Fruit fly (Drosophila melanogaster) whole organism, embryonic: ENCODE results near the gene Fit2.

Experiments used
- CG1024 ChIP-seq: fragments of 200-800 bp; sonication (Bioruptor generic); IDR thresholded peaks from 2 replicates; pipeline ENCODE4 v1.3.6; 2022; ENCODE audit warnings: missing biosample characterization, missing genetic modification characterization
- CG10959 ChIP-seq: fragments of 200-800 bp; sonication (Bioruptor generic); IDR thresholded peaks from 2 replicates; pipeline ENCODE4 v1.3.6; 2022; ENCODE audit warnings: missing biosample characterization, missing genetic modification characterization
- CG11247 ChIP-seq: fragments of 200-800 bp; sonication (Bioruptor generic); IDR thresholded peaks from 2 replicates; pipeline ENCODE4 v1.3.6; 2022; ENCODE audit warnings: missing biosample characterization, missing genetic modification characterization
- CG12155 ChIP-seq: fragments of 200-800 bp; sonication (Bioruptor generic); optimal IDR thresholded peaks from 3 replicates; lab custom pipeline; 2016; ENCODE audit warnings: missing biosample characterization, missing genetic modification characterization
- CG14710 ChIP-seq: fragments of 200-800 bp; sonication (Bioruptor generic); optimal IDR thresholded peaks from 3 replicates; lab custom pipeline; 2019; ENCODE audit warnings: missing biosample characterization, mild to moderate bottlenecking, missing genetic modification characterization, moderate library complexity
- CG15011 ChIP-seq: fragments of 200-800 bp; sonication (Bioruptor generic); optimal IDR thresholded peaks from 3 replicates; lab custom pipeline; 2018; ENCODE audit warnings: missing biosample characterization, mild to moderate bottlenecking, missing genetic modification characterization
- CG15514 ChIP-seq: fragments of 200-800 bp; sonication (Bioruptor generic); optimal IDR thresholded peaks from 3 replicates; lab custom pipeline; 2017; ENCODE audit warnings: missing biosample characterization, missing genetic modification characterization, mild to moderate bottlenecking, moderate library complexity, missing genetic modification reagents
- CG18599 ChIP-seq: fragments of 200-800 bp; sonication (Bioruptor generic); optimal IDR thresholded peaks from 3 replicates; lab custom pipeline; 2017; ENCODE audit warnings: missing biosample characterization, missing genetic modification characterization, mild to moderate bottlenecking, moderate library complexity, missing genetic modification reagents
- CG18619 ChIP-seq: fragments of 200-800 bp; sonication (Bioruptor generic); optimal IDR thresholded peaks from 3 replicates; lab custom pipeline; 2017; ENCODE audit warnings: missing biosample characterization, mild to moderate bottlenecking, missing genetic modification characterization
- CG3281 ChIP-seq: fragments of 200-800 bp; sonication (Bioruptor generic); optimal IDR thresholded peaks from 3 replicates; lab custom pipeline; 2017; ENCODE audit warnings: missing biosample characterization, mild to moderate bottlenecking, missing genetic modification characterization
- CG3407 ChIP-seq: fragments of 200-800 bp; sonication (Bioruptor generic); optimal IDR thresholded peaks from 2 replicates; lab custom pipeline; 2018; ENCODE audit warnings: missing biosample characterization, mild to moderate bottlenecking, missing genetic modification characterization
- CG3726 ChIP-seq: fragments of 200-800 bp; sonication (Bioruptor generic); IDR thresholded peaks from 3 replicates; pipeline ENCODE4, ENCODE4 v1.3.6; 2022; ENCODE audit warnings: missing biosample characterization, missing genetic modification characterization
- CG6854 ChIP-seq: fragments of 200-800 bp; sonication (Bioruptor generic); optimal IDR thresholded peaks from 3 replicates; lab custom pipeline; 2017; ENCODE audit warnings: missing biosample characterization, mild to moderate bottlenecking, missing genetic modification characterization
- CG7556 ChIP-seq: fragments of 200-800 bp; sonication (Bioruptor generic); optimal IDR thresholded peaks from 2 replicates; lab custom pipeline; 2017; ENCODE audit warnings: missing biosample characterization, mild to moderate bottlenecking, missing genetic modification characterization
- Gug ChIP-seq: fragments of 200-800 bp; sonication (Bioruptor generic); IDR thresholded peaks from 4 replicates; pipeline ENCODE4 v1.3.6; 2022; ENCODE audit warnings: missing biosample characterization, missing genetic modification characterization
- Hand ChIP-seq: fragments of 200-800 bp; sonication (Bioruptor generic); optimal IDR thresholded peaks from 2 replicates; lab custom pipeline; 2017; ENCODE audit warnings: mild to moderate bottlenecking, missing biosample characterization, missing genetic modification reagents, missing genetic modification characterization
- HmgD ChIP-seq: fragments of 200-800 bp; sonication (Bioruptor generic); optimal IDR thresholded peaks from 3 replicates; lab custom pipeline; 2016; ENCODE audit warnings: missing biosample characterization, missing genetic modification characterization
- Jarid2 ChIP-seq: fragments of 200-800 bp; sonication (Bioruptor generic); optimal IDR thresholded peaks from 3 replicates; lab custom pipeline; 2017; ENCODE audit warnings: mild to moderate bottlenecking, missing biosample characterization, missing genetic modification reagents, missing genetic modification characterization
- Lim3 ChIP-seq: fragments of 200-800 bp; sonication (Bioruptor generic); IDR thresholded peaks from 2 replicates; pipeline ENCODE4 v1.3.6; 2022; ENCODE audit warnings: missing biosample characterization, missing genetic modification characterization
- MTF-1 ChIP-seq: fragments of 200-800 bp; sonication (Bioruptor generic); optimal IDR thresholded peaks from 2 replicates; lab custom pipeline; 2018; ENCODE audit warnings: missing biosample characterization, mild to moderate bottlenecking, missing genetic modification characterization, borderline replicate concordance
- Meics ChIP-seq: fragments of 200-800 bp; sonication (Bioruptor generic); optimal IDR thresholded peaks from 2 replicates; lab custom pipeline; 2017; ENCODE audit warnings: missing biosample characterization, mild to moderate bottlenecking, missing genetic modification characterization
- NC2β ChIP-seq: fragments of 200-800 bp; sonication (Bioruptor generic); optimal IDR thresholded peaks from 2 replicates; lab custom pipeline; 2016; ENCODE audit warnings: missing biosample characterization, missing genetic modification characterization
- Neu2 ChIP-seq: fragments of 200-800 bp; sonication (Bioruptor generic); optimal IDR thresholded peaks from 3 replicates; lab custom pipeline; 2016; ENCODE audit warnings: missing biosample characterization, missing genetic modification characterization, borderline replicate concordance
- NfI ChIP-seq: fragments of 200-800 bp; sonication (Bioruptor generic); optimal IDR thresholded peaks from 3 replicates; lab custom pipeline; 2018; ENCODE audit warnings: missing biosample characterization, mild to moderate bottlenecking, missing genetic modification characterization, moderate library complexity
- Rx ChIP-seq: fragments of 200-800 bp; sonication (Bioruptor generic); IDR thresholded peaks from 2 replicates; pipeline ENCODE4 v1.3.6; 2022; ENCODE audit warnings: missing biosample characterization, missing genetic modification characterization
- Vsx1 ChIP-seq: fragments of 200-800 bp; sonication (Bioruptor generic); optimal IDR thresholded peaks from 2 replicates; lab custom pipeline; 2017; ENCODE audit warnings: missing biosample characterization, mild to moderate bottlenecking, missing genetic modification characterization, missing genetic modification reagents
- ab ChIP-seq: fragments of 200-800 bp; sonication (Bioruptor generic); optimal IDR thresholded peaks from 2 replicates; lab custom pipeline; 2016; ENCODE audit warnings: missing biosample characterization, missing genetic modification characterization
- aop ChIP-seq: fragments of 200-800 bp; sonication (Bioruptor generic); IDR thresholded peaks from 2 replicates; pipeline ENCODE4 v1.3.6; 2022; ENCODE audit warnings: missing biosample characterization, missing genetic modification characterization
- ase ChIP-seq: fragments of 200-800 bp; sonication (Bioruptor generic); IDR thresholded peaks from 3 replicates; pipeline ENCODE4 v1.3.6; 2022; ENCODE audit warnings: missing biosample characterization, missing genetic modification characterization
- bbx ChIP-seq: fragments of 200-800 bp; sonication (Bioruptor generic); IDR thresholded peaks from 2 replicates; pipeline ENCODE4 v1.3.6; 2022; ENCODE audit warnings: missing biosample characterization, missing genetic modification characterization; ENCODE audit not compliant: partially characterized antibody
- cato ChIP-seq: fragments of 200-800 bp; sonication (Bioruptor generic); optimal IDR thresholded peaks from 2 replicates; lab custom pipeline; 2016; ENCODE audit warnings: missing biosample characterization, missing genetic modification characterization, borderline replicate concordance
- cg ChIP-seq: fragments of 200-800 bp; sonication (Bioruptor generic); optimal IDR thresholded peaks from 3 replicates; lab custom pipeline; 2019; ENCODE audit warnings: missing biosample characterization, mild to moderate bottlenecking, missing genetic modification characterization, moderate library complexity
- chif ChIP-seq, 2 experiments: fragments of 200-800 bp; sonication (Bioruptor generic); optimal IDR thresholded peaks; 3 replicates each; lab custom pipeline; 2016; ENCODE audit warnings: missing biosample characterization in 2 of 2, missing genetic modification characterization in 2 of 2
- corto ChIP-seq: fragments of 200-800 bp; sonication (Bioruptor generic); optimal IDR thresholded peaks from 2 replicates; lab custom pipeline; 2016; ENCODE audit warnings: missing biosample characterization, mild to moderate bottlenecking, missing genetic modification characterization, moderate library complexity
- disco-r ChIP-seq: fragments of 200-800 bp; sonication (Bioruptor generic); optimal IDR thresholded peaks from 2 replicates; lab custom pipeline; 2016; ENCODE audit warnings: missing biosample characterization, missing genetic modification characterization
- fd3F ChIP-seq: fragments of 200-800 bp; sonication (Bioruptor generic); optimal IDR thresholded peaks from 2 replicates; lab custom pipeline; 2018; ENCODE audit warnings: missing biosample characterization, mild to moderate bottlenecking, missing genetic modification characterization, moderate library complexity
- ftz-f1 ChIP-seq: fragments of 200-800 bp; sonication (Bioruptor generic); optimal IDR thresholded peaks from 2 replicates; lab custom pipeline; 2016; ENCODE audit warnings: missing biosample characterization, missing genetic modification characterization
- gro ChIP-seq: fragments of 200-800 bp; sonication (Bioruptor generic); optimal IDR thresholded peaks from 2 replicates; lab custom pipeline; 2016; ENCODE audit warnings: missing biosample characterization, missing genetic modification characterization
- h ChIP-seq: fragments of >200 bp; optimal IDR thresholded peaks from 2 replicates; lab custom pipeline; 2017
- insv ChIP-seq, 2 experiments: fragments of 200-800 bp; sonication (Bioruptor generic); optimal IDR thresholded peaks; 3 replicates each; lab custom pipeline; 2016 to 2018; ENCODE audit warnings: missing biosample characterization in 2 of 2, missing genetic modification characterization in 2 of 2
- knrl ChIP-seq: fragments of 200-800 bp; sonication (Bioruptor generic); IDR thresholded peaks from 3 replicates; pipeline ENCODE4 v1.3.6; 2022; ENCODE audit warnings: missing biosample characterization, missing genetic modification characterization; ENCODE audit not compliant: partially characterized antibody
- luna ChIP-seq: fragments of 200-800 bp; sonication (Bioruptor generic); optimal IDR thresholded peaks from 2 replicates; lab custom pipeline; 2016; ENCODE audit warnings: missing biosample characterization, missing genetic modification characterization
- maf-S ChIP-seq: fragments of 200-800 bp; sonication (Bioruptor generic); optimal IDR thresholded peaks from 2 replicates; lab custom pipeline; 2016; ENCODE audit warnings: missing biosample characterization, missing genetic modification characterization
- nmo ChIP-seq: fragments of 200-800 bp; sonication (Bioruptor generic); optimal IDR thresholded peaks from 2 replicates; lab custom pipeline; 2018; ENCODE audit warnings: missing biosample characterization, mild to moderate bottlenecking, missing genetic modification characterization, moderate library complexity
- pnt ChIP-seq: fragments of 200-800 bp; sonication (Bioruptor generic); optimal IDR thresholded peaks from 3 replicates; lab custom pipeline; 2016; ENCODE audit warnings: missing biosample characterization, missing genetic modification characterization
- slbo ChIP-seq: fragments of 200-800 bp; sonication (Bioruptor generic); IDR thresholded peaks from 2 replicates; pipeline ENCODE4 v1.3.6; 2022; ENCODE audit warnings: missing biosample characterization, missing genetic modification characterization
- slp2 ChIP-seq: fragments of 200-800 bp; sonication (Bioruptor generic); optimal IDR thresholded peaks from 2 replicates; lab custom pipeline; 2016; ENCODE audit warnings: missing biosample characterization, missing genetic modification characterization
- stwl ChIP-seq: fragments of 200-800 bp; sonication (Bioruptor generic); optimal IDR thresholded peaks from 3 replicates; lab custom pipeline; 2018; ENCODE audit warnings: missing biosample characterization, mild to moderate bottlenecking, missing genetic modification characterization, moderate library complexity
- tll ChIP-seq, 2 experiments: fragments of 200-800 bp in 1 of 2; fragments of >200 bp in 1 of 2; sonication (Bioruptor generic) in 1 of 2; optimal IDR thresholded peaks; 2 replicates each; lab custom pipeline; 2017 to 2019; ENCODE audit warnings: missing biosample characterization in 2 of 2, missing genetic modification characterization in 2 of 2, mild to moderate bottlenecking in 1 of 2, moderate library complexity in 1 of 2

Fit2 gene

dm6 chr3L:17004218-17004759 lies 19.8 kb upstream of the Fit2 start (continued):
- TF ChIP-seq maf-S (GFP tag; lab: Kevin White, UChicago) (peak; percentile 84), CG18619 (peak; percentile 88), NfI (peak; percentile 83), Rx (GFP tag; lab: Robert Waterston, UW) (peak; percentile 80), cato (GFP tag; lab: Kevin White, UChicago) (peak; percentile 67), CG7556 (GFP tag; lab: Kevin White, UChicago) (peak; percentile 93), gro (GFP tag; lab: Kevin White, UChicago) (peak; percentile 91), chif (GFP tag; optimal IDR thresholded peaks at IDR 0.05; lab: Kevin White, UChicago) (peak; percentile 86 to 88), ftz-f1 (GFP tag; lab: Kevin White, UChicago) (no peak), Hand (GFP tag; lab: Kevin White, UChicago) (peak; percentile 76), CG11247 (peak; percentile 33; the same call in 1 of the 2 replicates), bbx (no peak), aop (GFP tag; lab: Robert Waterston, UW) (no peak), h (lab: Kevin White, UChicago) (no peak), tll (GFP tag; optimal IDR thresholded peaks at IDR 0.05; lab: Kevin White, UChicago) (no peak), slbo (GFP tag; lab: Robert Waterston, UW) (peak; percentile 91), CG12155 (GFP tag; lab: Kevin White, UChicago) (peak; percentile 73), Gug (peak; percentile 79), CG1024 (peak; percentile 58; the same call in 1 of the 2 replicates), CG3281 (GFP tag; lab: Kevin White, UChicago) (peak; percentile 90), insv (GFP tag; optimal IDR thresholded peaks at IDR 0.05; lab: Kevin White, UChicago) (peak in 1 of 2 experiments; percentile 21), NC2β (GFP tag; lab: Kevin White, UChicago) (peak; percentile 51), cg (GFP tag; lab: Kevin White, UChicago) (no peak), pnt (GFP tag; lab: Kevin White, UChicago) (peak; percentile 89), CG3407 (GFP tag; lab: Kevin White, UChicago) (peak; percentile 60), Meics (GFP tag; lab: Kevin White, UChicago) (peak; percentile 85), Neu2 (GFP tag; lab: Kevin White, UChicago) (peak; percentile 17), CG15011 (peak; percentile 85), disco-r (peak; percentile 86), Lim3 (GFP tag; lab: Robert Waterston, UW) (peak; percentile 65; the same call in 1 of the 2 replicates), nmo (peak; percentile 93), HmgD (GFP tag; lab: Kevin White, UChicago) (peak; percentile 78), Jarid2 (peak; percentile 67), CG3726 (GFP tag; lab: Robert Waterston, UW) (peak; percentile 76; the same call in 2 of the 3 replicates), ab (GFP tag; lab: Kevin White, UChicago) (peak; percentile 54), fd3F (peak; percentile 88), ase (GFP tag; lab: Robert Waterston, UW) (peak; percentile 74), Vsx1 (GFP tag; lab: Kevin White, UChicago) (peak; percentile 58), corto (GFP tag; lab: Kevin White, UChicago) (no peak), knrl (no peak), CG6854 (peak; percentile 73), CG18599 (peak; percentile 91), slp2 (peak; percentile 83), CG10959 (GFP tag; lab: Robert Waterston, UW) (peak; percentile 33; the same call in 1 of the 2 replicates), luna (peak; percentile 76), stwl (tag; lab: Kevin White, UChicago) (no peak), MTF-1 (GFP tag; lab: Kevin White, UChicago) (peak; percentile 19), CG15514 (peak; percentile 66), CG14710 (peak; percentile 63)
